Fruit fly (Drosophila melanogaster) whole organism: ENCODE results near the gene CG31606.

Source experiments
- Dll ChIP-seq: fragments of >200 bp; optimal IDR thresholded peaks from 2 replicates; lab custom pipeline; 2017
- EcR ChIP-seq, 2 experiments: fragments of >200 bp; optimal IDR thresholded peaks; 2 replicates each; lab custom pipeline; 2017; ENCODE audit warnings: missing biosample characterization in 2 of 2, missing genetic modification characterization in 2 of 2, missing genetic modification reagents in 2 of 2
- psq ChIP-seq: fragments of >200 bp; optimal IDR thresholded peaks from 2 replicates; lab custom pipeline; 2017

- TF ChIP-seq psq (lab: Kevin White, UChicago) (no peak), EcR (GFP tag; optimal IDR thresholded peaks at IDR 0.05; lab: Kevin White, UChicago) (no peak), Dll (lab: Kevin White, UChicago) (no peak)
Observed at dm6 chr2L:8142760-8143159, 4.7 kb upstream of the CG31606 start.
